Fruit fly (Drosophila melanogaster): Measurements from ENCODE around the gene CG7675.

Gene CG7675

dm6 chr3R:18365978-18366643 is 14.9 kb downstream of the CG7675 start, which contains the start of the genes WRNexo and Nup43:
TSS of gene WRNexo (minus strand) at chr3R:18366162.
TSS of gene Nup43 (plus strand) at chr3R:18366638.
- TF ChIP-seq CG13204 (GFP tag; optimal IDR thresholded peaks at IDR 0.05): no peak
- peak; percentile 45 for TF ChIP-seq CG8159 (tag; optimal IDR thresholded peaks at IDR 0.05)
- no peak for TF ChIP-seq CG10348 (GFP tag; IDR thresholded peaks at IDR 0.05)
- TF ChIP-seq CG14655 (GFP tag; optimal IDR thresholded peaks at IDR 0.05): peak; percentile 47
- TF ChIP-seq rn (GFP tag; IDR thresholded peaks at IDR 0.05): no peak
- TF ChIP-seq CG17806 (tag; optimal IDR thresholded peaks at IDR 0.05): peak; percentile 20
- TF ChIP-seq CG12605 (GFP tag; IDR thresholded peaks at IDR 0.05): no peak
- no peak for TF ChIP-seq CG9948 (tag; optimal IDR thresholded peaks at IDR 0.05)
- no peak for TF ChIP-seq Snoo (tag; optimal IDR thresholded peaks at IDR 0.05)
- TF ChIP-seq CG8301 (tag; optimal IDR thresholded peaks at IDR 0.05): no peak
- TF ChIP-seq Ets98B (GFP tag; IDR thresholded peaks at IDR 0.05): no peak
- TF ChIP-seq EcR (GFP tag; optimal IDR thresholded peaks at IDR 0.05): no peak
- 0 out of 3 replicates have a peak, but pooled peaks have one; percentile 29 for TF ChIP-seq fd96Ca (GFP tag; IDR thresholded peaks at IDR 0.05)
- TF ChIP-seq CG4496 (GFP tag; IDR thresholded peaks at IDR 0.05): no peak
- TF ChIP-seq Pif1B (GFP tag; optimal IDR thresholded peaks at IDR 0.05): no peak
- TF ChIP-seq CG32121 (GFP tag; IDR thresholded peaks at IDR 0.05): no peak
- peak; percentile 45 for TF ChIP-seq CG15710 (tag; optimal IDR thresholded peaks at IDR 0.05)

- TF ChIP-seq CG12605 (GFP tag; IDR thresholded peaks at IDR 0.05): no peak
- no peak for TF ChIP-seq CG10348 (GFP tag; IDR thresholded peaks at IDR 0.05)
- no peak for TF ChIP-seq CG17806 (tag; optimal IDR thresholded peaks at IDR 0.05)
- TF ChIP-seq CG13204 (GFP tag; optimal IDR thresholded peaks at IDR 0.05): no peak
These were observed 19.3 kb downstream of the CG7675 start, which contains the start of gene hmw for dm6 chr3R:18361694-18362093. TSS of gene hmw (plus strand) at chr3R:18361994.

dm6 chr3R:18360630-18361260 is 20.2 kb downstream of the CG7675 start, which contains the start of gene CG15803:
TSS of gene CG15803 (minus strand) at chr3R:18360728.
- TF ChIP-seq CG12605 (GFP tag; IDR thresholded peaks at IDR 0.05) (no peak), CG32121 (GFP tag; IDR thresholded peaks at IDR 0.05) (no peak), rn (GFP tag; IDR thresholded peaks at IDR 0.05) (no peak), CG8301 (tag; optimal IDR thresholded peaks at IDR 0.05) (no peak), EcR (GFP tag; optimal IDR thresholded peaks at IDR 0.05) (no peak), CG4496 (GFP tag; IDR thresholded peaks at IDR 0.05) (0 out of 3 replicates have a peak, but pooled peaks have one; percentile 32), CG17806 (tag; optimal IDR thresholded peaks at IDR 0.05) (no peak), CG34367 (tag; optimal IDR thresholded peaks at IDR 0.05) (no peak), Snoo (tag; optimal IDR thresholded peaks at IDR 0.05) (no peak), CG10348 (GFP tag; IDR thresholded peaks at IDR 0.05) (no peak), CG8159 (tag; optimal IDR thresholded peaks at IDR 0.05) (no peak), Ets98B (GFP tag; IDR thresholded peaks at IDR 0.05) (no peak), D1 (tag; optimal IDR thresholded peaks at IDR 0.05) (no peak), Pif1B (GFP tag; optimal IDR thresholded peaks at IDR 0.05) (no peak), CG13204 (GFP tag; optimal IDR thresholded peaks at IDR 0.05) (peak; percentile 4), CG15710 (tag; optimal IDR thresholded peaks at IDR 0.05) (no peak), gl (tag; optimal IDR thresholded peaks at IDR 0.05) (no peak)

- TF ChIP-seq D1 (tag; optimal IDR thresholded peaks at IDR 0.05) (no peak), CG8159 (tag; optimal IDR thresholded peaks at IDR 0.05) (no peak), CG8301 (tag; optimal IDR thresholded peaks at IDR 0.05) (no peak), Pif1B (GFP tag; optimal IDR thresholded peaks at IDR 0.05) (no peak), gl (tag; optimal IDR thresholded peaks at IDR 0.05) (no peak), CG12605 (GFP tag; IDR thresholded peaks at IDR 0.05) (no peak), CG32121 (GFP tag; IDR thresholded peaks at IDR 0.05) (no peak), CG9948 (tag; optimal IDR thresholded peaks at IDR 0.05) (no peak), CG17806 (tag; optimal IDR thresholded peaks at IDR 0.05) (no peak), fd96Ca (GFP tag; IDR thresholded peaks at IDR 0.05) (no peak), CG10348 (GFP tag; IDR thresholded peaks at IDR 0.05) (no peak), CG15710 (tag; optimal IDR thresholded peaks at IDR 0.05) (no peak), rn (GFP tag; IDR thresholded peaks at IDR 0.05) (no peak), CG14655 (GFP tag; optimal IDR thresholded peaks at IDR 0.05) (no peak), CG34367 (tag; optimal IDR thresholded peaks at IDR 0.05) (no peak)
These were observed 25.2 kb downstream of the CG7675 start for dm6 chr3R:18355781-18356180.

- TF ChIP-seq Snoo (tag; optimal IDR thresholded peaks at IDR 0.05) (no peak), CG32121 (GFP tag; IDR thresholded peaks at IDR 0.05) (no peak), fd96Ca (GFP tag; IDR thresholded peaks at IDR 0.05) (no peak), CG10348 (GFP tag; IDR thresholded peaks at IDR 0.05) (no peak)
These were observed 42.5 kb downstream of the CG7675 start for dm6 chr3R:18338493-18338892.

dm6 chr3R:18328842-18329241 is 52.1 kb downstream of the CG7675 start, which contains the start of gene naz:
TSS of gene naz (minus strand) at chr3R:18328942.
- TF ChIP-seq CG14655 (GFP tag; optimal IDR thresholded peaks at IDR 0.05) (peak; percentile 5), D1 (tag; optimal IDR thresholded peaks at IDR 0.05) (no peak)
